Worm (Caenorhabditis elegans): ENCODE data around the gene unc-83.

The unc-83 gene

DNA sequence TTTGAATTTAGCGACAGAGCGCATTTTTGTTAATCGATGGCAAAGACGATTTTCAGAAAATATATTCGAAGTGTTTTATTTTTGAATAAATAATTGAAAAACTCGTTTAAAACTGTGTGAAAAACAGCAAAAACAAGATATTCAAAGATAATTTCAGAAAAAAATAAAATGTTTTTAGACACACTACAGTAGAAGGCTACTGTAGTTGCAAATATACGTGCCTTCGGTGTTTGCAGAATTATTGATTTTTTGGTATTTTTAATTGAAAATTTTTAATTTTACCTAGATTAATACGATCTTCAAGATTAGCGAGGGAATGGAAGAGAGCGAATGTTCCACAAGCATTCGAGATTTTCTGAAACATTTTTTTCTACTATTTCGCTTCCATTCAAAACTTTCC lies 45.8 kb downstream of the unc-83 start:
- TF ChIP-seq elt-4 (tag; optimal IDR thresholded peaks at IDR 0.05) (no peak), eyg-1 (tag; optimal IDR thresholded peaks at IDR 0.05) (no peak), nhr-232 (tag; optimal IDR thresholded peaks at IDR 0.05) (no peak), pros-1 (tag; optimal IDR thresholded peaks at IDR 0.05) (no peak), fkh-6 (tag; optimal IDR thresholded peaks at IDR 0.05) (no peak), sox-4 (tag; optimal IDR thresholded peaks at IDR 0.05) (no peak), unc-86 (tag; optimal IDR thresholded peaks at IDR 0.05) (no peak), ztf-16 (tag; optimal IDR thresholded peaks at IDR 0.05) (no peak), K02D7.2 (tag; optimal IDR thresholded peaks at IDR 0.05) (no peak), ceh-18 (tag; optimal IDR thresholded peaks at IDR 0.05) (no peak), ref-2 (tag; optimal IDR thresholded peaks at IDR 0.05) (no peak), hlh-6 (tag; optimal IDR thresholded peaks at IDR 0.05) (no peak), unc-3 (GFP tag; conservative IDR thresholded peaks at IDR 0.05) (no peak), unc-3 (tag; optimal IDR thresholded peaks at IDR 0.05) (no peak), che-1 (tag; optimal IDR thresholded peaks at IDR 0.05) (no peak), hlh-15 (tag; optimal IDR thresholded peaks at IDR 0.05) (no peak), odd-2 (tag; optimal IDR thresholded peaks at IDR 0.05) (no peak)

- TF ChIP-seq dmd-4 (tag; optimal IDR thresholded peaks at IDR 0.05; ENCODE audit: borderline replicate concordance) (no peak), dve-1 (tag; optimal IDR thresholded peaks at IDR 0.05) (no peak), hlh-6 (tag; optimal IDR thresholded peaks at IDR 0.05) (no peak), fax-1 (tag; optimal IDR thresholded peaks at IDR 0.05) (no peak), ceh-2 (tag; optimal IDR thresholded peaks at IDR 0.05) (no peak), unc-3 (GFP tag; conservative IDR thresholded peaks at IDR 0.05) (no peak), unc-3 (tag; optimal IDR thresholded peaks at IDR 0.05) (no peak), pros-1 (tag; optimal IDR thresholded peaks at IDR 0.05) (no peak)
These were observed 46.3 kb downstream of the unc-83 start, which contains the start of gene ubh-1 for ce11 chrV:6511121-6511520. ubh-1 (minus strand) TSS chrV:6511409.

ce11 chrV:6513356-6513755 lies 48.5 kb downstream of the unc-83 start:
- no peak for TF ChIP-seq madf-2 (tag; optimal IDR thresholded peaks at IDR 0.05)
- no peak for TF ChIP-seq ceh-30 (tag; optimal IDR thresholded peaks at IDR 0.05)
- TF ChIP-seq hlh-15 (tag; optimal IDR thresholded peaks at IDR 0.05) = no peak
- no peak for TF ChIP-seq odd-2 (tag; optimal IDR thresholded peaks at IDR 0.05)
- no peak for TF ChIP-seq lim-6 (tag; optimal IDR thresholded peaks at IDR 0.05)
- TF ChIP-seq unc-86 (tag; optimal IDR thresholded peaks at IDR 0.05) = no peak
- no peak for TF ChIP-seq T23F11.4 (GFP tag; optimal IDR thresholded peaks at IDR 0.05)
- TF ChIP-seq ceh-18 (tag; optimal IDR thresholded peaks at IDR 0.05) = no peak
- no peak for TF ChIP-seq ztf-16 (tag; optimal IDR thresholded peaks at IDR 0.05)
- TF ChIP-seq ets-4 (tag; optimal IDR thresholded peaks at IDR 0.05) = no peak
- no peak for TF ChIP-seq ceh-14 (tag; optimal IDR thresholded peaks at IDR 0.05)
- TF ChIP-seq pha-4 (tag; optimal IDR thresholded peaks at IDR 0.05) = no peak
- no peak for TF ChIP-seq nhr-11 (tag; optimal IDR thresholded peaks at IDR 0.05)
- no peak for TF ChIP-seq sox-4 (tag; optimal IDR thresholded peaks at IDR 0.05)
- TF ChIP-seq hlh-13 (GFP tag; optimal IDR thresholded peaks at IDR 0.05) = no peak
- no peak for TF ChIP-seq elt-4 (tag; optimal IDR thresholded peaks at IDR 0.05)
- TF ChIP-seq pros-1 (tag; optimal IDR thresholded peaks at IDR 0.05) = no peak

DNA sequence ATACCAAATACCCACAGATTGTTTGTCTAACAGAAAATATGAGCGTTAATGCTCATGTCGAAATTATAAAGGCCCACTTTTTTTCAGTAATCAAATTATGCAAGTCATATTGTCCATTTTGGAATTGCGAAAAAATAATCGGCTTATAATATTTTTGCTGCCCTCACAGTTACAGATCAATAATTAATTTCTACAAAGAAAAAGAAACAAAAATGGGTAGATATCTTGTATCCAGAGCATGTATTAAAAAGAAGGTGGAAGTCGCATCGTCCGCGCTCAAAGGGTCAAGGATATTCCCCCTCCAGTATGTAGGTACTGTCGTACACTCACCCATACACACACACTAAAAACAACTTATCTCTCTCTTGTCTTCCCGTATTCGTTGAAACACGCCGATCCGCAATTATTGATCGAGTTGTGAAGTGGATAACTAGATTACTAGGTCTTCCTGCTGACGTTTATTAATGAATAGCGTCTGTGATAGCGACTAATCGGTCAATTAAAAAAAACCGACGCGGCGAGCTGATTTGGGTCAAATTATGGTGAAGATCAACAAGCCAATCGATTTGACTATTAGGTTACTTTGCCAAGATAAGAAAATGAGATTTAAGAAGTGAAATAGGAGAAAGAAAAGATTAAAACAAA lies 49.0 kb downstream of the unc-83 start:
- TF ChIP-seq ref-2 (tag; optimal IDR thresholded peaks at IDR 0.05) = no peak

- no peak for TF ChIP-seq C38D4.7 (GFP tag; optimal IDR thresholded peaks at IDR 0.05)
- TF ChIP-seq hlh-6 (tag; optimal IDR thresholded peaks at IDR 0.05) = no peak
- TF ChIP-seq ceh-45 (GFP tag; IDR thresholded peaks at IDR 0.05) = 0 out of 2 replicates have a peak, but pooled peaks have one; percentile 40
These were observed 50.0 kb downstream of the unc-83 start, which contains the start of gene dpy-11 for ce11 chrV:6514887-6515324. dpy-11 (minus strand) TSS chrV:6515240.
